Worm (Caenorhabditis elegans) whole organism, L2 larva: Measurements from ENCODE around the gene srd-70.

ENCODE experiments used
- C34F6.9 ChIP-seq: fragments of 150-350 bp; optimal IDR thresholded peaks from 2 replicates; lab custom pipeline; 2014; ENCODE audit warnings: missing biosample characterization, missing genetic modification characterization
- F13H6.1 ChIP-seq: sonication (generic microtip); optimal IDR thresholded peaks from 2 replicates; lab custom pipeline; 2016; ENCODE audit warnings: missing genetic modification characterization, missing compliant biosample characterization
- R02D3.7 ChIP-seq: fragments of 150-350 bp; optimal IDR thresholded peaks from 2 replicates; lab custom pipeline; 2014; ENCODE audit warnings: missing biosample characterization, missing genetic modification characterization
- Y55F3AM.14 ChIP-seq: fragments of 200-800 bp; sonication (Bioruptor generic); optimal IDR thresholded peaks from 2 replicates; lab custom pipeline; 2018; ENCODE audit warnings: mild to moderate bottlenecking, missing genetic modification characterization, missing compliant biosample characterization
- ZK546.5 ChIP-seq: sonication (generic microtip); optimal IDR thresholded peaks from 2 replicates; lab custom pipeline; 2017; ENCODE audit warnings: missing biosample characterization, missing genetic modification characterization
- alr-1 ChIP-seq: fragments of 150-350 bp; optimal IDR thresholded peaks from 2 replicates; lab custom pipeline; 2014; ENCODE audit warnings: missing biosample characterization, missing genetic modification characterization
- aly-2 ChIP-seq: fragments of 150-350 bp; optimal IDR thresholded peaks from 2 replicates; lab custom pipeline; 2014; ENCODE audit warnings: missing biosample characterization, missing genetic modification characterization
- ama-1 ChIP-seq: fragments of 150-350 bp; optimal IDR thresholded peaks from 2 replicates; lab custom pipeline; 2018; ENCODE audit warnings: inconsistent platforms
- ceh-16 ChIP-seq: fragments of 150-350 bp; optimal IDR thresholded peaks from 2 replicates; lab custom pipeline; 2014; ENCODE audit warnings: missing biosample characterization, missing genetic modification characterization
- dmd-4 ChIP-seq: sonication (generic microtip); optimal IDR thresholded peaks from 2 replicates; lab custom pipeline; 2017; ENCODE audit warnings: missing biosample characterization, missing genetic modification characterization
- elt-3 ChIP-seq: sonication (generic microtip); optimal IDR thresholded peaks from 2 replicates; lab custom pipeline; 2017; ENCODE audit warnings: missing biosample characterization, missing genetic modification characterization
- gmeb-1 ChIP-seq: fragments of 150-350 bp; optimal IDR thresholded peaks from 2 replicates; lab custom pipeline; 2014; ENCODE audit warnings: missing biosample characterization, missing genetic modification characterization
- lin-11 ChIP-seq: fragments of 150-350 bp; sonication (generic microtip); optimal IDR thresholded peaks from 2 replicates; lab custom pipeline; 2014; ENCODE audit warnings: missing biosample characterization, missing genetic modification characterization, inconsistent platforms, mixed read lengths
- lin-13 ChIP-seq: fragments of 150-350 bp; optimal IDR thresholded peaks from 2 replicates; lab custom pipeline; 2014; ENCODE audit warnings: missing biosample characterization, missing genetic modification reagents, missing genetic modification characterization
- lin-39 ChIP-seq: fragments of 150-350 bp; optimal IDR thresholded peaks from 2 replicates; lab custom pipeline; 2014; ENCODE audit warnings: missing biosample characterization, missing genetic modification reagents, missing genetic modification characterization
- lsy-2 ChIP-seq, 2 experiments: fragments of 150-350 bp in 1 of 2; sonication (generic microtip) in 1 of 2; optimal IDR thresholded peaks; 2 replicates each; lab custom pipeline; 2014 to 2017; ENCODE audit warnings: missing biosample characterization in 2 of 2, missing genetic modification characterization in 2 of 2
- mab-5 ChIP-seq: fragments of 150-350 bp; optimal IDR thresholded peaks from 2 replicates; lab custom pipeline; 2014; ENCODE audit warnings: missing biosample characterization, missing genetic modification characterization
- mbf-1 ChIP-seq: sonication (generic microtip); optimal IDR thresholded peaks from 2 replicates; lab custom pipeline; 2017; ENCODE audit warnings: missing biosample characterization, missing genetic modification characterization
- nhr-10 ChIP-seq: sonication (generic microtip); optimal IDR thresholded peaks from 2 replicates; lab custom pipeline; 2017; ENCODE audit warnings: missing biosample characterization, missing genetic modification characterization
- nhr-12 ChIP-seq: fragments of 150-350 bp; optimal IDR thresholded peaks from 2 replicates; lab custom pipeline; 2014; ENCODE audit warnings: missing biosample characterization, missing genetic modification characterization
- nhr-129 ChIP-seq: fragments of 150-350 bp; optimal IDR thresholded peaks from 2 replicates; lab custom pipeline; 2014; ENCODE audit warnings: missing biosample characterization, missing genetic modification characterization
- nhr-21 ChIP-seq: fragments of 150-350 bp; optimal IDR thresholded peaks from 2 replicates; lab custom pipeline; 2014; ENCODE audit warnings: missing biosample characterization, missing genetic modification characterization
- nhr-23 ChIP-seq: fragments of 150-350 bp; optimal IDR thresholded peaks from 2 replicates; lab custom pipeline; 2014; ENCODE audit warnings: missing biosample characterization, missing genetic modification reagents, missing genetic modification characterization
- nhr-237 ChIP-seq: fragments of 150-350 bp; optimal IDR thresholded peaks from 2 replicates; lab custom pipeline; 2014; ENCODE audit warnings: missing biosample characterization, missing genetic modification characterization
- nhr-25 ChIP-seq: fragments of 150-350 bp; sonication (generic microtip); optimal IDR thresholded peaks from 3 replicates; lab custom pipeline; 2014; ENCODE audit warnings: missing biosample characterization, missing genetic modification characterization
- nhr-6 ChIP-seq: fragments of 150-350 bp; optimal IDR thresholded peaks from 2 replicates; lab custom pipeline; 2014; ENCODE audit warnings: missing biosample characterization, missing genetic modification characterization
- nhr-77 ChIP-seq: fragments of 150-350 bp; optimal IDR thresholded peaks from 2 replicates; lab custom pipeline; 2014; ENCODE audit warnings: missing biosample characterization, missing genetic modification characterization
- peb-1 ChIP-seq: fragments of 150-350 bp; optimal IDR thresholded peaks from 2 replicates; lab custom pipeline; 2014; ENCODE audit warnings: missing biosample characterization, missing genetic modification characterization
- sem-4 ChIP-seq: fragments of 150-350 bp; optimal IDR thresholded peaks from 2 replicates; lab custom pipeline; 2014; ENCODE audit warnings: missing biosample characterization, missing genetic modification reagents, missing genetic modification characterization
- skn-1 ChIP-seq: sonication (generic microtip); optimal IDR thresholded peaks from 2 replicates; lab custom pipeline; 2017; ENCODE audit warnings: missing biosample characterization, missing genetic modification characterization
- sma-3 ChIP-seq: sonication (generic microtip); optimal IDR thresholded peaks from 2 replicates; lab custom pipeline; 2016; ENCODE audit warnings: missing genetic modification reagents, missing genetic modification characterization, missing compliant biosample characterization
- sma-9 ChIP-seq, 2 experiments: fragments of 150-350 bp in 1 of 2; sonication (generic microtip) in 1 of 2; optimal IDR thresholded peaks; 2 replicates each; lab custom pipeline; 2014 to 2016; ENCODE audit warnings: missing genetic modification characterization in 2 of 2, mild to moderate bottlenecking in 1 of 2, missing biosample characterization in 1 of 2, missing compliant biosample characterization in 1 of 2, missing genetic modification reagents in 1 of 2, moderate library complexity in 1 of 2
- snpc-4 ChIP-seq: fragments of 150-350 bp; optimal IDR thresholded peaks from 2 replicates; lab custom pipeline; 2014; ENCODE audit warnings: missing biosample characterization, missing genetic modification characterization
- unc-39 ChIP-seq: fragments of 150-350 bp; optimal IDR thresholded peaks from 2 replicates; lab custom pipeline; 2014; ENCODE audit warnings: missing biosample characterization, missing genetic modification characterization
- unc-55 ChIP-seq: fragments of 150-350 bp; sonication (generic microtip); optimal IDR thresholded peaks from 3 replicates; lab custom pipeline; 2014; ENCODE audit warnings: missing biosample characterization, missing genetic modification reagents, missing genetic modification characterization
- ztf-1 ChIP-seq: fragments of 200-800 bp; sonication (Bioruptor generic); conservative IDR thresholded peaks from 2 replicates; pipeline ENCODE4 v1.3.6; 2022; ENCODE audit warnings: missing genetic modification characterization, missing compliant biosample characterization
- ztf-11 ChIP-seq: sonication (generic microtip); optimal IDR thresholded peaks from 2 replicates; lab custom pipeline; 2017; ENCODE audit warnings: missing biosample characterization, missing genetic modification characterization

Gene srd-70

ce11 chrV:20475830-20476229, 21.9 kb downstream of the srd-70 start, which contains the start of gene B0250.7:
Gene B0250.7 (minus strand): TSS chrV:20476061.
- no peak for TF ChIP-seq sma-9 (GFP tag; optimal IDR thresholded peaks at IDR 0.05; lab: Kevin White, UChicago)
- TF ChIP-seq sma-9 (tag; optimal IDR thresholded peaks at IDR 0.05; lab: Kevin White, UChicago), result no peak
- no peak for TF ChIP-seq ceh-16 (tag; lab: Kevin White, UChicago)
- peak in 1 of 2 experiments; percentile 19 for TF ChIP-seq lsy-2 (tag; optimal IDR thresholded peaks at IDR 0.05; lab: Kevin White, UChicago)
- no peak for TF ChIP-seq nhr-77 (tag; lab: Kevin White, UChicago)
- TF ChIP-seq peb-1 (tag; lab: Kevin White, UChicago), result no peak

- TF ChIP-seq mbf-1 (tag; lab: Kevin White, UChicago) (no peak), aly-2 (tag; lab: Kevin White, UChicago) (no peak), nhr-129 (tag; lab: Kevin White, UChicago) (no peak), nhr-25 (tag; lab: Kevin White, UChicago) (no peak), lin-11 (tag; lab: Kevin White, UChicago) (no peak), lin-13 (GFP tag; lab: Kevin White, UChicago) (no peak), snpc-4 (tag; lab: Kevin White, UChicago) (no peak), ZK546.5 (tag; lab: Kevin White, UChicago) (no peak), nhr-23 (tag; lab: Kevin White, UChicago) (no peak), ztf-11 (no peak), sma-9 (GFP tag; optimal IDR thresholded peaks at IDR 0.05; lab: Kevin White, UChicago) (no peak), sma-9 (tag; optimal IDR thresholded peaks at IDR 0.05; lab: Kevin White, UChicago) (no peak), nhr-77 (tag; lab: Kevin White, UChicago) (no peak)
- TF ChIP-seq, all 48 proteins: peak for 0
These were observed 22.6 kb downstream of the srd-70 start for ce11 chrV:20476514-20476913.

- TF ChIP-seq lsy-2 (tag; optimal IDR thresholded peaks at IDR 0.05; lab: Kevin White, UChicago) (peak in 1 of 2 experiments; percentile 59), C34F6.9 (tag; lab: Kevin White, UChicago) (peak; percentile 5), R02D3.7 (tag; lab: Kevin White, UChicago) (no peak), unc-55 (GFP tag; lab: Kevin White, UChicago) (peak; percentile 26), nhr-10 (tag; lab: Kevin White, UChicago) (no peak)
- TF ChIP-seq, all 48 proteins: peak for 3
These were observed 23.1 kb downstream of the srd-70 start for ce11 chrV:20476981-20477380.

- TF ChIP-seq ZK546.5 (tag; lab: Kevin White, UChicago), result no peak
- TF ChIP-seq nhr-25 (tag; lab: Kevin White, UChicago), result peak; percentile 45
- peak; percentile 78 for TF ChIP-seq C34F6.9 (tag; lab: Kevin White, UChicago)
- TF ChIP-seq dmd-4, result no peak
- TF ChIP-seq R02D3.7 (tag; lab: Kevin White, UChicago), result peak; percentile 69
- no peak for TF ChIP-seq unc-39 (tag; lab: Kevin White, UChicago)
- TF ChIP-seq ama-1, result no peak
- no peak for TF ChIP-seq nhr-12 (tag; lab: Kevin White, UChicago)
- no peak for TF ChIP-seq snpc-4 (tag; lab: Kevin White, UChicago)
- no peak for TF ChIP-seq mbf-1 (tag; lab: Kevin White, UChicago)
- TF ChIP-seq unc-55 (GFP tag; lab: Kevin White, UChicago), result peak; percentile 74
- TF ChIP-seq nhr-6 (tag; lab: Kevin White, UChicago), result no peak
- TF ChIP-seq ztf-1 (GFP tag; lab: Robert Waterston, UW), result no peak
- no peak for TF ChIP-seq skn-1
- no peak for TF ChIP-seq elt-3 (tag; lab: Kevin White, UChicago)
- TF ChIP-seq gmeb-1 (tag; lab: Kevin White, UChicago), result peak; percentile 67
- TF ChIP-seq nhr-129 (tag; lab: Kevin White, UChicago), result peak; percentile 48
- no peak for TF ChIP-seq mab-5 (tag; lab: Kevin White, UChicago)
- no peak for TF ChIP-seq sma-9 (GFP tag; optimal IDR thresholded peaks at IDR 0.05; lab: Kevin White, UChicago)
- no peak for TF ChIP-seq sma-9 (tag; optimal IDR thresholded peaks at IDR 0.05; lab: Kevin White, UChicago)
- TF ChIP-seq lin-39 (tag; lab: Kevin White, UChicago), result no peak
- TF ChIP-seq F13H6.1, result peak; percentile 45
- peak; percentile 46 for TF ChIP-seq sem-4 (tag; lab: Kevin White, UChicago)
- TF ChIP-seq lsy-2 (tag; optimal IDR thresholded peaks at IDR 0.05; lab: Kevin White, UChicago), result peak in 1 of 2 experiments; percentile 83
- TF ChIP-seq lin-11 (tag; lab: Kevin White, UChicago), result peak; percentile 24
- peak; percentile 9 for TF ChIP-seq sma-3 (GFP tag; lab: Kevin White, UChicago)
- TF ChIP-seq nhr-237, result no peak
- TF ChIP-seq ceh-16 (tag; lab: Kevin White, UChicago), result no peak
- no peak for TF ChIP-seq nhr-21
- TF ChIP-seq alr-1 (tag; lab: Kevin White, UChicago), result no peak
- peak; percentile 52 for TF ChIP-seq lin-13 (GFP tag; lab: Kevin White, UChicago)
- TF ChIP-seq Y55F3AM.14 (GFP tag; lab: Kevin White, UChicago), result no peak
These were observed 25.3 kb downstream of the srd-70 start, which contains the start of the genes calf-1 and rpl-2 for ce11 chrV:20479013-20479739. Gene calf-1 (minus strand): TSS chrV:20479089. Gene rpl-2 (plus strand): TSS chrV:20479689.
